Fruit fly (Drosophila melanogaster) whole organism: ENCODE measurements around the gene CG10171.

Experiments used
- psq ChIP-seq: fragments of >200 bp; optimal IDR thresholded peaks from 2 replicates; lab custom pipeline; 2017
- usp ChIP-seq: fragments of >200 bp; optimal IDR thresholded peaks from 2 replicates; lab custom pipeline; 2017; ENCODE audit warnings: missing biosample characterization, missing genetic modification characterization, mixed read lengths

DNA sequence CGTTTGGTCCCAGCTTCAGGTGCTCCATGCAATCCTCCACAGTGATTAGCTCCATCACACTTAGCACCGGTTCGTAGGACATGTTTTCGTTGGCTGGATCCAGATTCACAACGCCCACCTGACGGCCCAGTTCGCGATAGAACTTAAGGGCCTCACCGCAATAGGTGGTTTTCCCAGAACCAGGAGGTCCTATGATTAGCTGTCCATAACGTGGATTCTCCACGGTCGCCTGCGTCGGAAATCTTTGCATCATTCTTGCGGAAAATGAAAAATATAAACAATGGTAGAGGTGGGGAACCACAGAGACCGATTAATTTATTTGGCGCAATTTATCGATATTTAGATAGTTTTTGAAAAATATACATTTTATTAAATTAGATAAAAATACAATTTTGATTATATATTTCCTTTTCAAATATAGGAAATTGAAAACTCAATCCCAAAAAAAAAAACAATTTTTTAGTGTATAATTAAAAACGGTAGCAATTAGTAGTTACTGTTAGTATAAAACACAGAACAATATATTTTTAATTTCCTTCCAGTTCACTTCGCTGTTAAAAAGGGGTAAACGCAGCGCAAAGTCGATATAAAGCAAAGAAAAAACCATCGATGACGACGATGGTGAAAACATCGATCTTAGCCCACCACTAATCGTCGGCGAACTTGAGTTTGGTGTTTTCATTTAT, 24.6 kb upstream of the CG10171 start, which contains the start of the genes CG10222 and flr:
- no peak for TF ChIP-seq psq (lab: Kevin White, UChicago)
- no peak for TF ChIP-seq usp (GFP tag; lab: Kevin White, UChicago)
